Fruit fly (Drosophila melanogaster): Measurements from ENCODE around the gene Atg2.

Atg2 gene

DNA sequence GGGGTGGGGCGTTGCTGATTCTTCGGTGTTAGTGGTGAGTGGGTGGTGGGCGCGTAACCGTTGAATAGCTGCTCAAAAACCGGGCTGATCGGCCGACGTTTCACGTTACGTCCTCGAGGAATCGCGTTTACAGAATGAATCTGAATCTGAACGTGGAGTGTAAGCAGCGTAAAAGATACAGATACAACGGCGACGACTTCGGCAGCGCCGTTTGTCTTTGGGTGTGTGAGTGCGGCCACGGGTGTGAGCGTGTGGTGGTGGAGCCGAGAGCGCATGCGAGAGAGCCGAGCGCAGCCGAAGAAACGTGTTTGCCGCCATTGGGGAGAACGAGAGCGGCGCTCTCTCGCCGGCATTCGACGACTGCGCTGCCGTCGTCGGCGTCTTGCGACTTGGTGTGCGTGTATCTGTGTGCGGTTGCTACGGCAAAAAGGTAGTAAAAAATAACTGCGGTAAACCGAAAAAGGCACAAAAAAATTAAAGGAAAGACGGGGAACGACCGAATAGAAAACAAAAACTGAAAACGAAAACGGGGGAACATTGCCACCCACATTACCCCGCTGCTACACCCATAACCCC, 46.9 kb downstream of the Atg2 start:
- TF ChIP-seq bab1 (GFP tag; optimal IDR thresholded peaks at IDR 0.05), result no peak
- TF ChIP-seq toe (GFP tag; optimal IDR thresholded peaks at IDR 0.05), result no peak
- TF ChIP-seq CG5204 (GFP tag; optimal IDR thresholded peaks at IDR 0.05), result no peak
- peak; percentile 71 for TF ChIP-seq Mnt (GFP tag; optimal IDR thresholded peaks at IDR 0.05)
- peak; percentile 13 for TF ChIP-seq pad (GFP tag; optimal IDR thresholded peaks at IDR 0.05)
- TF ChIP-seq CG11617 (GFP tag; optimal IDR thresholded peaks at IDR 0.05), result peak; percentile 25
- TF ChIP-seq CG7101 (tag; optimal IDR thresholded peaks at IDR 0.05), result peak; percentile 12
- peak; percentile 51 for TF ChIP-seq tj (GFP tag; optimal IDR thresholded peaks at IDR 0.05)
- TF ChIP-seq cnc (optimal IDR thresholded peaks at IDR 0.05), result no peak
- TF ChIP-seq Clk (GFP tag; optimal IDR thresholded peaks at IDR 0.05), result no peak
- no peak for TF ChIP-seq ovo (GFP tag; optimal IDR thresholded peaks at IDR 0.05)
- peak; percentile 98 for TF ChIP-seq cic (GFP tag; optimal IDR thresholded peaks at IDR 0.05)
- TF ChIP-seq CG33017 (tag; optimal IDR thresholded peaks at IDR 0.05), result peak; percentile 42
- TF ChIP-seq Hr96 (GFP tag; optimal IDR thresholded peaks at IDR 0.05), result peak; percentile 30
- no peak for TF ChIP-seq CG14711 (tag; optimal IDR thresholded peaks at IDR 0.05)
- no peak for TF ChIP-seq CG12768 (GFP tag; optimal IDR thresholded peaks at IDR 0.05)
- peak; percentile 49 for TF ChIP-seq CG7045 (GFP tag; optimal IDR thresholded peaks at IDR 0.05)
- TF ChIP-seq Crg-1 (GFP tag; optimal IDR thresholded peaks at IDR 0.05), result no peak
- TF ChIP-seq CG1620 (GFP tag; optimal IDR thresholded peaks at IDR 0.05), result no peak
- TF ChIP-seq kay (GFP tag; ENCODE audit: borderline replicate concordance), result no peak

DNA sequence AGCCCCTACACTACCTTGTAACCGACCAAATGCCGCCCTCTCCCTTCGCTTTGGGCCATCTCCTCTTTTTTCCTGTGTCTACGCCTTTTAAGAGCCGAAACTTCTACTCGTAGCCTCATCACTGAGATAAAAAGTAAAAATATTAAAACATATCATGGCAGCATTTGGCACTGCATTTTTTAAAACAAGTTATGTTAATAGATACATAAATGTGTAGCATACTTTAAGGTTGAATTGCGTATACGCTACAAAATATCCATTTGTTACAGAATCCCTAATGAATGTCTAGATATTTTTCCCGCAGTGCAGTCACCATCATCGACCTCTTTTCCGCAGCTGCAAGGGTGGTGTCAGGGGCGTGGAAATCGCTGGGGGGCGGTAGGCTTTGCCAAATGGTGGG, 48.8 kb downstream of the Atg2 start:
- TF ChIP-seq CG1620 (GFP tag; optimal IDR thresholded peaks at IDR 0.05), result no peak
- no peak for TF ChIP-seq Mnt (GFP tag; optimal IDR thresholded peaks at IDR 0.05)
- peak; percentile 12 for TF ChIP-seq CG14711 (tag; optimal IDR thresholded peaks at IDR 0.05)
- peak; percentile 78 for TF ChIP-seq kay (GFP tag; ENCODE audit: borderline replicate concordance)
- peak; percentile 26 for TF ChIP-seq CG5204 (GFP tag; optimal IDR thresholded peaks at IDR 0.05)
- no peak for TF ChIP-seq Hr96 (GFP tag; optimal IDR thresholded peaks at IDR 0.05)
- no peak for TF ChIP-seq CG33017 (tag; optimal IDR thresholded peaks at IDR 0.05)
- no peak for TF ChIP-seq cnc (optimal IDR thresholded peaks at IDR 0.05)

DNA sequence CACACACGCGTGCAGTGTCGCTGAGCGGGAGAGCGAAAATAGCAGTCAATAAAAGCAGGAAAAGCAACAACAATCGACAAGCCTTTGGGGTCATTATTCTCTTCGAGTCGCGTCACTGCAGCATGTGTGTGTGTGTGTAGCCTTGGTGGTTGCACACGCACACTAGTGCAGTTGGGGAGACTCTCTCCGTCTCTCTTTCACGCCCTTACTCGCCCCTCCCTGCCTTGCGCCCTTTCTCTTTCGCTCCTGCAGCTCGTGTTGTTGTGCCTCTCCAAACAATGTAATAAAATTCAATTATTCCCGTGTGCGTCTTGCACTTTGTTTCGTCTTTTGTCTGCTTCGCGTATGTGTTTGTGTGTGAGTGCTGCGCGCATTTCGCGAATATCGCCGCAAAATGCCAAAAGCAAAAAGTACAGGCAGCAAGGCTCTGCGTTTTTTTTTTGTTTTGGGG, 49.4 kb downstream of the Atg2 start:
- TF ChIP-seq bab1 (GFP tag; optimal IDR thresholded peaks at IDR 0.05) (no peak), CG1620 (GFP tag; optimal IDR thresholded peaks at IDR 0.05) (no peak), Crg-1 (GFP tag; optimal IDR thresholded peaks at IDR 0.05) (no peak), toe (GFP tag; optimal IDR thresholded peaks at IDR 0.05) (no peak)

DNA sequence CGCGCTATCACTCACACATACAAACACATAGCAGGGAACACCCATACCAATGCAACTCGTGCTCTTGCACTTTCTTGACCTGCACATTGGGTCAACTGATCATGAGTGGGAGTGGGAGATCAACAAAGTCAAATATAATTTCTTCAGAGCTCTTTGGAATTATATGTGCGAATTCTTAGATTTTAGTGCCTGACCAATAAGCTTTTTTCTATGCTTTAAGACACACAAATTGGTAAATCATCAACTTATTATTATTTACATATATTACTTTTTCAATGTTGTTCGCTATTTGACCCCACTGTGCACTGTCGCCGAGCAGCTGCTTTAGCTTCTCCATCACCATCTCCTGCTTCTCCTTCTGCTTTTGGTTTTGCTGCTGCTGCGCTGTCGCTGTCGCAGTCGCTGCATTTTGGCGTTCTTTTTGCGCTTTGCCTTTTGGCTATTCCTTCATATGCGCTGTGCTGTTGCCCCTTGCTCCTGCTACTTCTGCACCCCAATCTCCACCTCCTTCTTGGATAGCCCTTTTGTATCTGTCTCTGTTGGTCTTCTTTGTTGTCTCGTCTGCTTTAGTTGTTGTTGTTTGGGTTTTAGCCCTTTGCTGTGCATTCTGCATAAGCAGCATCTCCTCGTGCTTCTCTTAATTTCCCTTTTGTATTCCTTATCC, 50.0 kb downstream of the Atg2 start:
- TF ChIP-seq Hr96 (GFP tag; optimal IDR thresholded peaks at IDR 0.05), result peak; percentile 5
- no peak for TF ChIP-seq kay (GFP tag; ENCODE audit: borderline replicate concordance)
- no peak for TF ChIP-seq ovo (GFP tag; optimal IDR thresholded peaks at IDR 0.05)
- TF ChIP-seq CG33017 (tag; optimal IDR thresholded peaks at IDR 0.05), result peak; percentile 8
- peak; percentile 14 for TF ChIP-seq CG5204 (GFP tag; optimal IDR thresholded peaks at IDR 0.05)

DNA sequence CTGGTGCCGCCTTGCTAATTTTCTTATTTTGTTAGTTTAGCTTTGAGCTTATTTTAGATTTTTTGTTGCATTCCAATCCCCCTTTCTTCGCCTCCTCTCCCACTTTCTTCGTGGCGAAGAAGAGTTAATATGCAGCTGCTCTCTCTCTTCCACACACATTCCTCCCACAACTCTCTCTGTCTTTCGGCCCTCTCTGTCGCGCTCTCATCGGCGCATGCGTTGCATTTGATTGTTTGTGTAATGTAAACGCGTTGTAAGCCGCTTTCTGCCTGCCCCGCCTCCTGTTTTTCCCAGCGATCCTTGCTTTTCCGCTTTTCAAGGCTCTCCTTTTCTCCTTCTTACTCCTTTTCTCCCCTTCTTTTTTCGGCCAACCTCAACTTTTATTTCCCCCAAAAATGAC, 50.6 kb downstream of the Atg2 start:
- no peak for TF ChIP-seq cnc (optimal IDR thresholded peaks at IDR 0.05)
- peak; percentile 80 for TF ChIP-seq kay (GFP tag; ENCODE audit: borderline replicate concordance)
- TF ChIP-seq Mnt (GFP tag; optimal IDR thresholded peaks at IDR 0.05), result no peak
- TF ChIP-seq CG14711 (tag; optimal IDR thresholded peaks at IDR 0.05), result no peak
- no peak for TF ChIP-seq Hr96 (GFP tag; optimal IDR thresholded peaks at IDR 0.05)
- TF ChIP-seq Crg-1 (GFP tag; optimal IDR thresholded peaks at IDR 0.05), result no peak
- TF ChIP-seq toe (GFP tag; optimal IDR thresholded peaks at IDR 0.05), result no peak

DNA sequence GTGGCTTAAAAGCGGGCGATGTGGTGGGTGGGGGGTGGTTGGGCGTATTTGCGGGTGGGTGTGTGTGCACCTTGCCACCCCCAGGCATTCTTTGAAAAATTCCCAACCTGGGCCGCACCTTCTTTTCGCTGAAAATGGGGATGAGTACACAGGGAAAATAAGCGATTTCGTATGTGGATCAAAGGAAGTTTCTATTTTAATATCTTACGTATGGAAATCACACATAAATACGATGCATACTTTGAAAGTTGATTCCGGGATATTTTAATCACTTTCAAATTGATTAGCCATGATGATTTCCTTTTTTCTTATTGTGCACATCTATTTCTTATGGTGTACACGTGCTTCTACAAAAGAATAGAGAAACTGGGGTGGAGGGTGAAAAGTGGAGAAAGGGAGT, 51.2 kb downstream of the Atg2 start:
- TF ChIP-seq Crg-1 (GFP tag; optimal IDR thresholded peaks at IDR 0.05) (no peak), CG33017 (tag; optimal IDR thresholded peaks at IDR 0.05) (no peak), cnc (optimal IDR thresholded peaks at IDR 0.05) (no peak), toe (GFP tag; optimal IDR thresholded peaks at IDR 0.05) (no peak), kay (GFP tag; ENCODE audit: borderline replicate concordance) (no peak), ovo (GFP tag; optimal IDR thresholded peaks at IDR 0.05) (no peak), Hr96 (GFP tag; optimal IDR thresholded peaks at IDR 0.05) (no peak), CG11617 (GFP tag; optimal IDR thresholded peaks at IDR 0.05) (no peak), CG14711 (tag; optimal IDR thresholded peaks at IDR 0.05) (no peak)

DNA sequence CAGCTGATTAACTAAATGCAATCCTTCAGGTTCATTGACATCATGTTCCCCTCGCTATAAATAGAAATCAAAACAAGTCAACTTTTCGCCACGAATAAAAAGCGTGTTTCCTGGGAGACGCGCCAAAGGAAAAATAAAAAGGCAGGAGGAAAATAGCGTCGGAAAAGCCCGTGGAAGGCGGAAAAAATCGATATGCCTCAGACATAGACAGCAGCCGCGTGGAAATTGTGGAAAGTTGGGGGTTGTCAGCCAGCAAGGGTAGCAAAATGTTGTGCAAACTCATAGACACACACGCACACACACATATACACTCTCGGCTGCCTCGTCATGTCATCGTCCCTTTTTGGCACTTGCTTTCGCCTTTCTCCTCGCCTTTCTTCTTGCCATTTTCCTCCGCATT, 54.0 kb downstream of the Atg2 start:
- TF ChIP-seq Mnt (GFP tag; optimal IDR thresholded peaks at IDR 0.05) (no peak), cic (GFP tag; optimal IDR thresholded peaks at IDR 0.05) (no peak), CG33017 (tag; optimal IDR thresholded peaks at IDR 0.05) (no peak), ovo (GFP tag; optimal IDR thresholded peaks at IDR 0.05) (no peak), CG1620 (GFP tag; optimal IDR thresholded peaks at IDR 0.05) (no peak), cnc (optimal IDR thresholded peaks at IDR 0.05) (no peak), toe (GFP tag; optimal IDR thresholded peaks at IDR 0.05) (no peak), Hr96 (GFP tag; optimal IDR thresholded peaks at IDR 0.05) (no peak), pad (GFP tag; optimal IDR thresholded peaks at IDR 0.05) (no peak), CG7101 (tag; optimal IDR thresholded peaks at IDR 0.05) (no peak), Clk (GFP tag; optimal IDR thresholded peaks at IDR 0.05) (no peak), CG14711 (tag; optimal IDR thresholded peaks at IDR 0.05) (no peak)

Measured in whole organism, adult.